Fruit fly (Drosophila melanogaster): Measurements from ENCODE around the gene CG12716.

- TF ChIP-seq toe (GFP tag; optimal IDR thresholded peaks at IDR 0.05) (no peak), tj (GFP tag; optimal IDR thresholded peaks at IDR 0.05) (no peak), kay (GFP tag; ENCODE audit: borderline replicate concordance) (no peak), CG5204 (GFP tag; optimal IDR thresholded peaks at IDR 0.05) (no peak), Clk (GFP tag; optimal IDR thresholded peaks at IDR 0.05) (no peak), CG7101 (tag; optimal IDR thresholded peaks at IDR 0.05) (no peak), cic (GFP tag; optimal IDR thresholded peaks at IDR 0.05) (no peak), Crg-1 (GFP tag; optimal IDR thresholded peaks at IDR 0.05) (no peak), pad (GFP tag; optimal IDR thresholded peaks at IDR 0.05) (no peak), cnc (optimal IDR thresholded peaks at IDR 0.05) (no peak), CG12768 (GFP tag; optimal IDR thresholded peaks at IDR 0.05) (no peak), CG11617 (GFP tag; optimal IDR thresholded peaks at IDR 0.05) (no peak)
Measured at dm6 chrX:12927612-12928011, 48.4 kb downstream of the CG12716 start.

Measured in whole organism, adult.